Fruit fly (Drosophila melanogaster): Measurements from ENCODE around the gene CG4325.
A peak's percentile ranks its signal among the peaks of the same experiment; 100 is the strongest.

The CG4325 gene

dm6 chrX:2071878-2072817 is 28.5 kb upstream of the CG4325 start, which contains the start of gene Rtca (continued):
- TF ChIP-seq stwl (tag; optimal IDR thresholded peaks at IDR 0.05) (no peak), CG1603 (tag; optimal IDR thresholded peaks at IDR 0.05) (peak; percentile 68), pho (GFP tag; optimal IDR thresholded peaks at IDR 0.05) (peak; percentile 69), Lim3 (GFP tag; IDR thresholded peaks at IDR 0.05) (no peak), tio (GFP tag; optimal IDR thresholded peaks at IDR 0.05) (no peak), HHEX (GFP tag; optimal IDR thresholded peaks at IDR 0.05) (peak; percentile 44), wdn (GFP tag; IDR thresholded peaks at IDR 0.05) (peak; percentile 56), CG8290 (GFP tag; optimal IDR thresholded peaks at IDR 0.05) (peak; percentile 14), CG8290 (tag; optimal IDR thresholded peaks at IDR 0.05) (peak in 1 of 2 experiments; percentile 62), CG17186 (GFP tag; optimal IDR thresholded peaks at IDR 0.05) (no peak), bab2 (GFP tag; optimal IDR thresholded peaks at IDR 0.05) (peak; percentile 60), gro (GFP tag; optimal IDR thresholded peaks at IDR 0.05) (peak; percentile 42), CG9876 (GFP tag; optimal IDR thresholded peaks at IDR 0.05) (peak; percentile 25), CG4424 (GFP tag; optimal IDR thresholded peaks at IDR 0.05) (peak; percentile 51), CG4617 (GFP tag; optimal IDR thresholded peaks at IDR 0.05; ENCODE audit: borderline replicate concordance) (peak; percentile 14), jigr1 (GFP tag; IDR thresholded peaks at IDR 0.05) (no peak), Dll (GFP tag; IDR thresholded peaks at IDR 0.05; ENCODE audit: partially characterized antibody) (no peak), slou (GFP tag; optimal IDR thresholded peaks at IDR 0.05) (no peak), CG18011 (GFP tag; optimal IDR thresholded peaks at IDR 0.05) (peak; percentile 21), tgo (GFP tag; IDR thresholded peaks at IDR 0.05) (peak; percentile 72), E2f1 (GFP tag; IDR thresholded peaks at IDR 0.05) (peak; percentile 72), Hr3 (GFP tag; optimal IDR thresholded peaks at IDR 0.05) (peak; percentile 60), CG7357 (GFP tag; IDR thresholded peaks at IDR 0.05) (no peak), CG15479 (GFP tag; optimal IDR thresholded peaks at IDR 0.05) (peak; percentile 10), CG17612 (GFP tag; IDR thresholded peaks at IDR 0.05) (no peak), CG6683 (GFP tag; optimal IDR thresholded peaks at IDR 0.05) (peak; percentile 43), Antp (GFP tag; optimal IDR thresholded peaks at IDR 0.05) (peak; percentile 78), CG2889 (GFP tag; IDR thresholded peaks at IDR 0.05) (0 out of 3 replicates have a peak, but pooled peaks have one; percentile 14), amos (GFP tag; IDR thresholded peaks at IDR 0.05; ENCODE audit: partially characterized antibody) (peak; percentile 23; the same call in 1 of the 2 replicates), CG16779 (GFP tag; IDR thresholded peaks at IDR 0.05) (no peak), Stat92E (GFP tag; optimal IDR thresholded peaks at IDR 0.05) (no peak), Med (GFP tag) (peak; percentile 93), CG6254 (GFP tag; optimal IDR thresholded peaks at IDR 0.05) (peak; percentile 40), gsb-n (tag; optimal IDR thresholded peaks at IDR 0.05) (no peak), pb (GFP tag; optimal IDR thresholded peaks at IDR 0.05) (peak; percentile 46), CG10565 (GFP tag; optimal IDR thresholded peaks at IDR 0.05) (no peak), CG4854 (GFP tag; optimal IDR thresholded peaks at IDR 0.05) (peak; percentile 39), CG7556 (GFP tag; optimal IDR thresholded peaks at IDR 0.05) (peak; percentile 73), Dek (tag; optimal IDR thresholded peaks at IDR 0.05) (peak; percentile 60), Opbp (GFP tag; IDR thresholded peaks at IDR 0.05; ENCODE audit: partially characterized antibody) (no peak), CG34422 (GFP tag; IDR thresholded peaks at IDR 0.05) (peak; percentile 44; the same call in 1 of the 3 replicates), Max (GFP tag; optimal IDR thresholded peaks at IDR 0.05) (peak; percentile 58), CG18619 (GFP tag; optimal IDR thresholded peaks at IDR 0.05) (peak; percentile 70), row (GFP tag; IDR thresholded peaks at IDR 0.05) (peak; percentile 87), CG17829 (tag; optimal IDR thresholded peaks at IDR 0.05) (peak; percentile 44), lmd (GFP tag; IDR thresholded peaks at IDR 0.05) (peak; percentile 75), CG13424 (tag; optimal IDR thresholded peaks at IDR 0.05) (peak; percentile 71), nerfin-1 (tag; optimal IDR thresholded peaks at IDR 0.05) (peak; percentile 15)
